Worm (Caenorhabditis elegans) whole organism, L4 larva: ENCODE measurements around the gene vps-53.

ENCODE experiments used
- D1046.2 ChIP-seq: fragments of 200-800 bp; sonication (Bioruptor generic); IDR thresholded peaks from 2 replicates; pipeline ENCODE4 v1.3.6; 2022; ENCODE audit warnings: missing genetic modification characterization, missing compliant biosample characterization
- F49E8.2 ChIP-seq: sonication (generic microtip); optimal IDR thresholded peaks from 2 replicates; lab custom pipeline; 2016; ENCODE audit warnings: missing compliant biosample characterization, mild to moderate bottlenecking, missing genetic modification characterization, borderline replicate concordance
- T20F7.1 ChIP-seq: fragments of 200-800 bp; sonication (Bioruptor generic); optimal IDR thresholded peaks from 2 replicates; lab custom pipeline; 2018; ENCODE audit warnings: mild to moderate bottlenecking, missing genetic modification characterization, missing compliant biosample characterization
- Y5F2A.4 ChIP-seq: fragments of 200-800 bp; sonication (Bioruptor generic); optimal IDR thresholded peaks from 2 replicates; lab custom pipeline; 2018; ENCODE audit warnings: mild to moderate bottlenecking, missing genetic modification characterization, missing compliant biosample characterization
- Y75B8A.6 ChIP-seq: fragments of 200-800 bp; sonication (Bioruptor generic); IDR thresholded peaks from 2 replicates; pipeline ENCODE4 v1.3.6; 2022; ENCODE audit warnings: missing genetic modification reagents, missing genetic modification characterization, missing compliant biosample characterization
- aha-1 ChIP-seq: fragments of 150-350 bp; peaks from one replicate; lab custom pipeline; 2014; ENCODE audit warnings: missing biosample characterization, missing genetic modification characterization
- ama-1 ChIP-seq: fragments of 150-350 bp; optimal IDR thresholded peaks from 2 replicates; lab custom pipeline; 2014; ENCODE audit warnings: inconsistent platforms, mixed read lengths
- arid-1 ChIP-seq: fragments of 200-800 bp; sonication (Bioruptor generic); conservative IDR thresholded peaks from 2 replicates; pipeline ENCODE4 v1.3.6; 2022; ENCODE audit warnings: missing genetic modification reagents, missing genetic modification characterization, missing compliant biosample characterization
- ceh-62 ChIP-seq: sonication (generic microtip); optimal IDR thresholded peaks from 2 replicates; lab custom pipeline; 2017; ENCODE audit warnings: missing biosample characterization, missing genetic modification characterization
- daf-12 ChIP-seq: fragments of 150-350 bp; optimal IDR thresholded peaks from 2 replicates; lab custom pipeline; 2014; ENCODE audit warnings: missing biosample characterization, missing genetic modification reagents, missing genetic modification characterization
- daf-16 ChIP-seq, 3 experiments: sonication (generic microtip); optimal IDR thresholded peaks; 2 replicates each; lab custom pipeline; 2016 to 2017; ENCODE audit warnings: missing genetic modification characterization in 3 of 3, missing genetic modification reagents in 3 of 3, mild to moderate bottlenecking in 2 of 3, missing compliant biosample characterization in 2 of 3, missing biosample characterization in 1 of 3, moderate library complexity in 1 of 3
- daf-19 ChIP-seq: fragments of 200-800 bp; sonication (Bioruptor generic); conservative IDR thresholded peaks from 2 replicates; pipeline ENCODE4 v1.3.6; 2022; ENCODE audit warnings: missing genetic modification characterization, missing compliant biosample characterization
- daf-8 ChIP-seq: fragments of 200-800 bp; sonication (Bioruptor generic); IDR thresholded peaks from 2 replicates; pipeline ENCODE4 v1.3.6; 2022; ENCODE audit warnings: missing genetic modification characterization, missing compliant biosample characterization
- dmd-9 ChIP-seq: fragments of 200-800 bp; sonication (Bioruptor generic); IDR thresholded peaks from 2 replicates; pipeline ENCODE4 v1.3.6; 2022; ENCODE audit warnings: missing genetic modification reagents, missing genetic modification characterization, missing compliant biosample characterization
- dve-1 ChIP-seq: sonication (generic microtip); optimal IDR thresholded peaks from 2 replicates; lab custom pipeline; 2017; ENCODE audit warnings: antibody characterized with exemption, mild to moderate bottlenecking, missing genetic modification characterization, missing compliant biosample characterization; ENCODE audit not compliant: insufficient read depth
- egl-43 ChIP-seq: fragments of 200-800 bp; sonication (Bioruptor generic); IDR thresholded peaks from 2 replicates; pipeline ENCODE4 v1.3.6; 2022; ENCODE audit warnings: missing genetic modification reagents, missing genetic modification characterization, missing compliant biosample characterization
- hlh-11 ChIP-seq: fragments of 200-800 bp; sonication (Bioruptor generic); optimal IDR thresholded peaks from 2 replicates; lab custom pipeline; 2018; ENCODE audit warnings: mild to moderate bottlenecking, missing genetic modification characterization, missing compliant biosample characterization
- jun-1 ChIP-seq: fragments of 150-350 bp; optimal IDR thresholded peaks from 2 replicates; lab custom pipeline; 2014; ENCODE audit warnings: missing biosample characterization, missing genetic modification reagents, missing genetic modification characterization
- lin-1 ChIP-seq: fragments of 200-800 bp; sonication (Bioruptor generic); IDR thresholded peaks from 2 replicates; pipeline ENCODE4 v1.3.6; 2022; ENCODE audit warnings: missing genetic modification reagents, missing genetic modification characterization, missing compliant biosample characterization
- lin-29 ChIP-seq: fragments of 200-800 bp; sonication (Bioruptor generic); IDR thresholded peaks from 2 replicates; pipeline ENCODE4 v1.3.6; 2022; ENCODE audit warnings: missing genetic modification reagents, missing genetic modification characterization, missing compliant biosample characterization
- lin-38 ChIP-seq: fragments of 200-800 bp; sonication (Bioruptor generic); IDR thresholded peaks from 2 replicates; pipeline ENCODE4 v1.3.6; 2022; ENCODE audit warnings: missing genetic modification reagents, missing genetic modification characterization, missing compliant biosample characterization
- madf-5 ChIP-seq, 2 experiments: fragments of 200-800 bp; sonication (Bioruptor generic); IDR thresholded peaks; 2 replicates each; pipeline ENCODE4 v1.3.6; 2022; ENCODE audit warnings: missing compliant biosample characterization in 2 of 2, missing genetic modification characterization in 2 of 2
- madf-9 ChIP-seq: fragments of 200-800 bp; sonication (Bioruptor generic); conservative IDR thresholded peaks from 2 replicates; pipeline ENCODE4 v1.3.6; 2022; ENCODE audit warnings: missing genetic modification reagents, missing genetic modification characterization, missing compliant biosample characterization
- mdl-1 ChIP-seq, 2 experiments: fragments of 150-350 bp in 1 of 2; sonication (generic microtip) in 1 of 2; optimal IDR thresholded peaks; 2 replicates each; lab custom pipeline; 2014 to 2017; ENCODE audit warnings: missing biosample characterization in 2 of 2, missing genetic modification characterization in 2 of 2
- mdt-29 ChIP-seq: fragments of 200-800 bp; sonication (Bioruptor generic); IDR thresholded peaks from 2 replicates; pipeline ENCODE4 v1.3.6; 2022; ENCODE audit warnings: missing genetic modification reagents, missing genetic modification characterization, missing compliant biosample characterization
- mep-1 ChIP-seq: fragments of 150-350 bp; sonication (generic microtip); optimal IDR thresholded peaks from 3 replicates; lab custom pipeline; 2014; ENCODE audit warnings: missing biosample characterization, missing genetic modification characterization
- mes-2 ChIP-seq: sonication (generic microtip); optimal IDR thresholded peaks from 2 replicates; lab custom pipeline; 2016; ENCODE audit warnings: missing genotype, mild to moderate bottlenecking, missing genetic modification characterization, missing compliant biosample characterization; ENCODE audit not compliant: poor library complexity, severe bottlenecking
- mxl-2 ChIP-seq: fragments of 200-800 bp; sonication (Bioruptor generic); conservative IDR thresholded peaks from 2 replicates; pipeline ENCODE4 v1.3.6; 2022; ENCODE audit warnings: missing genetic modification reagents, missing genetic modification characterization, missing compliant biosample characterization
- nhr-102 ChIP-seq: sonication (generic microtip); optimal IDR thresholded peaks from 2 replicates; lab custom pipeline; 2016; ENCODE audit warnings: mild to moderate bottlenecking, missing genetic modification characterization, moderate library complexity, missing compliant biosample characterization
- nhr-111 ChIP-seq: fragments of 200-800 bp; sonication (Bioruptor generic); optimal IDR thresholded peaks from 2 replicates; lab custom pipeline; 2018; ENCODE audit warnings: mild to moderate bottlenecking, missing genetic modification characterization, missing compliant biosample characterization
- nhr-48 ChIP-seq: sonication (generic microtip); optimal IDR thresholded peaks from 2 replicates; lab custom pipeline; 2016; ENCODE audit warnings: mild to moderate bottlenecking, missing genetic modification characterization, missing compliant biosample characterization
- nhr-6 ChIP-seq: fragments of 150-350 bp; optimal IDR thresholded peaks from 2 replicates; lab custom pipeline; 2014; ENCODE audit warnings: missing biosample characterization, missing genetic modification characterization
- nhr-76 ChIP-seq: fragments of 150-350 bp; optimal IDR thresholded peaks from 2 replicates; lab custom pipeline; 2014; ENCODE audit warnings: missing biosample characterization, missing genetic modification characterization
- pha-4 ChIP-seq, 2 experiments: fragments of 150-350 bp in 1 of 2; fragments of 200-800 bp in 1 of 2; sonication (Bioruptor generic) in 1 of 2; IDR thresholded peaks in 1 of 2; optimal IDR thresholded peaks in 1 of 2; 2 replicates each; pipeline versions ENCODE4 v1.3.6 to Lab custom; 2014 to 2022; ENCODE audit warnings: missing genetic modification characterization in 2 of 2, missing genetic modification reagents in 2 of 2, missing biosample characterization in 1 of 2, missing compliant biosample characterization in 1 of 2
- php-3 ChIP-seq: fragments of 200-800 bp; sonication (Bioruptor generic); IDR thresholded peaks from 2 replicates; pipeline ENCODE4 v1.3.6; 2022; ENCODE audit warnings: missing genetic modification reagents, missing genetic modification characterization, missing compliant biosample characterization
- set-16 ChIP-seq: fragments of 200-800 bp; sonication (Bioruptor generic); IDR thresholded peaks from 2 replicates; pipeline ENCODE4 v1.3.6; 2022; ENCODE audit warnings: missing genetic modification reagents, missing genetic modification characterization, missing compliant biosample characterization
- snpc-4 ChIP-seq: fragments of 150-350 bp; optimal IDR thresholded peaks from 2 replicates; lab custom pipeline; 2014; ENCODE audit warnings: missing biosample characterization, missing genetic modification characterization
- spr-1 ChIP-seq: sonication (generic microtip); optimal IDR thresholded peaks from 2 replicates; lab custom pipeline; 2016; ENCODE audit warnings: mild to moderate bottlenecking, missing genetic modification characterization, missing compliant biosample characterization
- spr-3 ChIP-seq: fragments of 200-800 bp; sonication (Bioruptor generic); optimal IDR thresholded peaks from 2 replicates; lab custom pipeline; 2018; ENCODE audit warnings: mild to moderate bottlenecking, missing genetic modification characterization, missing compliant biosample characterization
- tra-1 ChIP-seq: fragments of 200-800 bp; sonication (Bioruptor generic); IDR thresholded peaks from 2 replicates; pipeline ENCODE4 v1.3.6; 2022; ENCODE audit warnings: missing genetic modification reagents, missing genetic modification characterization, missing compliant biosample characterization
- unc-62 ChIP-seq, 3 experiments: fragments of 150-350 bp in 1 of 3; sonication (generic microtip); optimal IDR thresholded peaks in 2 of 3; peaks in 1 of 3; 1 replicate in 1 of 3; 2 replicates in 2 of 3; lab custom pipeline; 2014 to 2017; ENCODE audit warnings: missing biosample characterization in 3 of 3, missing genetic modification characterization in 3 of 3, missing genetic modification reagents in 3 of 3, missing genotype in 1 of 3

The vps-53 gene

ce11 chrIII:9783133-9783590 lies 25.8 kb upstream of the vps-53 start (continued):
- TF ChIP-seq lin-29, result no peak
- TF ChIP-seq nhr-76 (tag; lab: Kevin White, UChicago), result no peak
- TF ChIP-seq jun-1 (tag; lab: Kevin White, UChicago), result no peak
- no peak for TF ChIP-seq daf-19
- no peak for TF ChIP-seq snpc-4 (tag; lab: Kevin White, UChicago)
- TF ChIP-seq daf-12 (tag; lab: Kevin White, UChicago), result no peak
- no peak for TF ChIP-seq mxl-2

ce11 chrIII:9782483-9783081 lies 25.3 kb upstream of the vps-53 start, which contains the start of gene R10E11.6:
Gene R10E11.6 (plus strand): TSS chrIII:9783006.
- TF ChIP-seq spr-3 (GFP tag; lab: Kevin White, UChicago), result no peak
- peak; percentile 92 for TF ChIP-seq aha-1 (tag; lab: Kevin White, UChicago)
- TF ChIP-seq daf-19, result 0 out of 2 replicates have a peak, but pooled peaks have one; percentile 10
- TF ChIP-seq daf-8 (GFP tag; lab: Robert Waterston, UW), result 0 out of 2 replicates have a peak, but pooled peaks have one; percentile 8
- peak; percentile 22 for TF ChIP-seq mes-2 (tag; lab: Kevin White, UChicago)
- peak; percentile 33 for TF ChIP-seq Y5F2A.4 (GFP tag; lab: Kevin White, UChicago)
- 0 out of 2 replicates have a peak, but pooled peaks have one; percentile 11 for TF ChIP-seq D1046.2 (GFP tag; lab: Robert Waterston, UW)
- no peak for TF ChIP-seq mdt-29 (GFP tag; lab: Robert Waterston, UW)

DNA sequence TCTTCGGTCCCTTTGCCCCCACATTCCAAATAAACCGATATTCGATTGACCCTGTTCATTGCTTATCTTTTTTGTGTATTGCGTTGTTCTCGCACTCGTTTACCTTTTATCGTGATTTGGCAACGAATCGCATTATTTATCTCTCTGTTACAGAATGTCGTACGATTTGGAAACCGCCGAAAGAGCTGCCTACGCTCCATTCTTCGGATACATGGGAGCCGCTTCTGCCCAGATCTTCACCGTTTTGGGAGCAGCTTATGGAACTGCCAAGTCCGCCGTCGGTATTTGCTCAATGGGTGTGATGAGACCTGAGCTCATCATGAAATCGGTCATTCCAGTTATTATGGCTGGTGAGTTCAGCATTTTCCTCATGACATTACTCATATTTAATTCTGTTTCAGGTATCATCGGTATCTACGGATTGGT lies 24.7 kb upstream of the vps-53 start, which contains the start of gene vha-2:
Gene vha-2 (plus strand): TSS at position 154 of the 426 bp plus-strand sequence.
- TF ChIP-seq T20F7.1 (GFP tag; lab: Kevin White, UChicago) (peak; percentile 61), Y75B8A.6 (GFP tag; lab: Robert Waterston, UW) (no peak), arid-1 (GFP tag; lab: Robert Waterston, UW) (peak; percentile 49), pha-4 (GFP tag; IDR thresholded peaks at IDR 0.05; lab: Robert Waterston, UW) (peak; percentile 38), pha-4 (tag; optimal IDR thresholded peaks at IDR 0.05; lab: Kevin White, UChicago) (no peak), dve-1 (tag; lab: Kevin White, UChicago) (peak; percentile 31), daf-8 (GFP tag; lab: Robert Waterston, UW) (0 out of 2 replicates have a peak, but pooled peaks have one; percentile 10), set-16 (GFP tag; lab: Robert Waterston, UW) (peak; percentile 23; the same call in 1 of the 2 replicates), unc-62 (GFP tag; optimal IDR thresholded peaks at IDR 0.05 in 1 of 2; lab: Kevin White, UChicago) (peak in 1 of 2 experiments; percentile 91), unc-62 (tag; optimal IDR thresholded peaks at IDR 0.05; lab: Kevin White, UChicago) (no peak), ama-1 (lab: Kevin White, UChicago) (peak; percentile 90), daf-19 (no peak), mep-1 (tag; lab: Kevin White, UChicago) (peak; percentile 7), madf-9 (GFP tag; lab: Robert Waterston, UW) (peak; percentile 49; the same call in 1 of the 2 replicates), ceh-62 (no peak), madf-5 (GFP tag; IDR thresholded peaks at IDR 0.05; lab: Robert Waterston, UW) (0 out of 4 replicates have a peak, but pooled peaks of 1 of the 2 experiments have one; percentile 34), lin-29 (no peak; the same call in 1 of the 2 replicates), daf-16 (GFP tag; optimal IDR thresholded peaks at IDR 0.05; lab: Kevin White, UChicago) (peak in 1 of 2 experiments; percentile 9), daf-16 (tag; optimal IDR thresholded peaks at IDR 0.05; lab: Kevin White, UChicago) (peak; percentile 31), nhr-48 (tag; lab: Kevin White, UChicago) (peak; percentile 10), php-3 (no peak), egl-43 (0 out of 2 replicates have a peak, but pooled peaks have one; percentile 47), mdl-1 (tag; optimal IDR thresholded peaks at IDR 0.05; lab: Kevin White, UChicago) (no peak), nhr-6 (tag; lab: Kevin White, UChicago) (no peak), nhr-111 (GFP tag; lab: Kevin White, UChicago) (peak; percentile 42), lin-38 (GFP tag; lab: Robert Waterston, UW) (peak; percentile 77), lin-1 (GFP tag; lab: Robert Waterston, UW) (peak; percentile 61), tra-1 (GFP tag; lab: Robert Waterston, UW) (peak; percentile 26; the same call in 1 of the 2 replicates), dmd-9 (no peak), hlh-11 (tag; lab: Kevin White, UChicago) (peak; percentile 32), mes-2 (tag; lab: Kevin White, UChicago) (peak; percentile 32), spr-1 (tag; lab: Kevin White, UChicago) (peak; percentile 39), nhr-102 (peak; percentile 12), F49E8.2 (tag; lab: Kevin White, UChicago) (peak; percentile 40)
